Fruit fly (Drosophila melanogaster) whole organism: ENCODE results near the gene Tpst.

ENCODE experiments used
- CG8478 ChIP-seq: fragments of >200 bp; optimal IDR thresholded peaks from 2 replicates; lab custom pipeline; 2018; ENCODE audit warnings: inconsistent platforms
- psq ChIP-seq: fragments of >200 bp; optimal IDR thresholded peaks from 2 replicates; lab custom pipeline; 2017

dm6 chrX:13529673-13530072, 34.0 kb upstream of the Tpst start:
- TF ChIP-seq CG8478 = no peak
- no peak for TF ChIP-seq psq (lab: Kevin White, UChicago)
